Worm (Caenorhabditis elegans) whole organism, midembryonic: ENCODE results near the gene F08D12.4.

Experiments
- T22C8.4 ChIP-seq: fragments of 200-800 bp; sonication (Bioruptor generic); IDR thresholded peaks from 2 replicates; pipeline ENCODE4 v1.3.6; 2022; ENCODE audit warnings: missing genetic modification characterization, missing compliant biosample characterization
- cog-1 ChIP-seq: sonication (generic microtip); optimal IDR thresholded peaks from 2 replicates; lab custom pipeline; 2016; ENCODE audit warnings: missing genetic modification characterization, missing compliant biosample characterization
- klf-2 ChIP-seq: fragments of 200-800 bp; sonication (Bioruptor generic); conservative IDR thresholded peaks from 2 replicates; pipeline ENCODE4 v1.3.6; 2022; ENCODE audit warnings: missing genetic modification reagents, missing genetic modification characterization, missing compliant biosample characterization
- med-1 ChIP-seq: sonication (generic microtip); optimal IDR thresholded peaks from 2 replicates; lab custom pipeline; 2017; ENCODE audit warnings: missing genetic modification characterization, mild to moderate bottlenecking, missing compliant biosample characterization, antibody characterized with exemption, missing genetic modification reagents; ENCODE audit not compliant: insufficient read depth
- ztf-23 ChIP-seq: fragments of 200-800 bp; sonication (Bioruptor generic); IDR thresholded peaks from 2 replicates; pipeline ENCODE4 v1.3.6; 2022; ENCODE audit warnings: missing genetic modification reagents, missing genetic modification characterization, missing compliant biosample characterization

- TF ChIP-seq cog-1: no peak
- TF ChIP-seq klf-2: no peak
- TF ChIP-seq T22C8.4 (GFP tag; lab: Robert Waterston, UW): no peak
- TF ChIP-seq med-1: no peak
- no peak for TF ChIP-seq ztf-23 (GFP tag; lab: Robert Waterston, UW)
Measured at ce11 chrII:2749595-2750048, 28.3 kb upstream of the F08D12.4 start, which contains the start of gene F29A7.4.
